Worm (Caenorhabditis elegans) whole organism, young adult: ENCODE data around the gene ifc-1.

Experiments used
- B0019.2 ChIP-seq: fragments of 200-800 bp; sonication (Bioruptor generic); conservative IDR thresholded peaks from 2 replicates; pipeline ENCODE4 v1.3.6; 2022; ENCODE audit warnings: missing genetic modification reagents, missing genetic modification characterization, missing compliant biosample characterization
- B0035.1 ChIP-seq: sonication (generic microtip); optimal IDR thresholded peaks from 2 replicates; lab custom pipeline; 2016; ENCODE audit warnings: missing genetic modification characterization, mild to moderate bottlenecking, missing compliant biosample characterization, missing genotype, missing genetic modification reagents
- F33H1.4 ChIP-seq: fragments of 200-800 bp; sonication (Bioruptor generic); IDR thresholded peaks from 2 replicates; pipeline ENCODE4 v1.3.6; 2022; ENCODE audit warnings: missing genetic modification reagents, missing genetic modification characterization, missing compliant biosample characterization
- F39B2.1 ChIP-seq: fragments of 200-800 bp; sonication (Bioruptor generic); IDR thresholded peaks from 2 replicates; pipeline ENCODE4 v1.3.6; 2022; ENCODE audit warnings: missing genetic modification reagents, missing genetic modification characterization, missing compliant biosample characterization
- F52B5.7 ChIP-seq: sonication (generic microtip); optimal IDR thresholded peaks from 2 replicates; lab custom pipeline; 2016; ENCODE audit warnings: mild to moderate bottlenecking, missing genetic modification characterization, missing compliant biosample characterization
- F55B11.4 ChIP-seq: sonication (generic microtip); optimal IDR thresholded peaks from 2 replicates; lab custom pipeline; 2016; ENCODE audit warnings: missing compliant biosample characterization, missing genetic modification characterization, borderline replicate concordance; ENCODE audit not compliant: insufficient read depth
- F57A8.1 ChIP-seq: fragments of 200-800 bp; sonication (Bioruptor generic); optimal IDR thresholded peaks from 2 replicates; lab custom pipeline; 2018; ENCODE audit warnings: mild to moderate bottlenecking, missing genetic modification characterization, moderate library complexity, missing compliant biosample characterization
- Y53G8AR.9 ChIP-seq: fragments of 200-800 bp; sonication (Bioruptor generic); conservative IDR thresholded peaks from 2 replicates; pipeline ENCODE4 v1.3.6; 2022; ENCODE audit warnings: missing genetic modification reagents, missing genetic modification characterization, missing compliant biosample characterization
- Y56A3A.18 ChIP-seq: fragments of 200-800 bp; sonication (Bioruptor generic); IDR thresholded peaks from 2 replicates; pipeline ENCODE4 v1.3.6; 2022; ENCODE audit warnings: missing genetic modification reagents, missing genetic modification characterization, missing compliant biosample characterization
- Y67H2A.10 ChIP-seq: fragments of 200-800 bp; sonication (Bioruptor generic); conservative IDR thresholded peaks from 2 replicates; pipeline ENCODE4 v1.3.6; 2022; ENCODE audit warnings: missing genetic modification reagents, missing genetic modification characterization, missing compliant biosample characterization
- ZK185.1 ChIP-seq: sonication (generic microtip); optimal IDR thresholded peaks from 2 replicates; lab custom pipeline; 2016; ENCODE audit warnings: mild to moderate bottlenecking, missing genetic modification characterization, missing compliant biosample characterization; ENCODE audit not compliant: poor library complexity, severe bottlenecking
- aptf-2 ChIP-seq: fragments of 200-800 bp; sonication (Bioruptor generic); conservative IDR thresholded peaks from 2 replicates; pipeline ENCODE4 v1.3.6; 2022; ENCODE audit warnings: missing genetic modification reagents, missing genetic modification characterization, missing compliant biosample characterization
- aptf-3 ChIP-seq: fragments of 200-800 bp; sonication (Bioruptor generic); IDR thresholded peaks from 2 replicates; pipeline ENCODE4 v1.3.6; 2022; ENCODE audit warnings: missing genetic modification characterization, missing compliant biosample characterization
- ceh-100 ChIP-seq: fragments of 200-800 bp; sonication (Bioruptor generic); IDR thresholded peaks from 2 replicates; pipeline ENCODE4 v1.3.6; 2022; ENCODE audit warnings: missing genetic modification reagents, missing genetic modification characterization, missing compliant biosample characterization
- ceh-91 ChIP-seq: fragments of 200-800 bp; sonication (Bioruptor generic); IDR thresholded peaks from 2 replicates; pipeline ENCODE4 v1.3.6; 2022; ENCODE audit warnings: missing genetic modification reagents, missing genetic modification characterization, missing compliant biosample characterization
- dpl-1 ChIP-seq: fragments of 150-350 bp; optimal IDR thresholded peaks from 2 replicates; lab custom pipeline; 2014; ENCODE audit warnings: missing biosample characterization, missing genetic modification reagents, missing genetic modification characterization
- efl-1 ChIP-seq: fragments of 150-350 bp; optimal IDR thresholded peaks from 2 replicates; lab custom pipeline; 2014; ENCODE audit warnings: missing biosample characterization, missing genetic modification reagents, missing genetic modification characterization
- egrh-3 ChIP-seq: fragments of 200-800 bp; sonication (Bioruptor generic); IDR thresholded peaks from 2 replicates; pipeline ENCODE4 v1.3.6; 2022; ENCODE audit warnings: missing genetic modification reagents, missing genetic modification characterization, missing compliant biosample characterization
- ekl-4 ChIP-seq: fragments of 200-800 bp; sonication (Bioruptor generic); IDR thresholded peaks from 2 replicates; pipeline ENCODE4 v1.3.6; 2022; ENCODE audit warnings: missing genetic modification reagents, missing genetic modification characterization, missing compliant biosample characterization
- gei-17 ChIP-seq: fragments of 200-800 bp; sonication (Bioruptor generic); optimal IDR thresholded peaks from 2 replicates; lab custom pipeline; 2018; ENCODE audit warnings: mild to moderate bottlenecking, missing genetic modification characterization, missing compliant biosample characterization
- hmg-1.2 ChIP-seq: fragments of 200-800 bp; sonication (Bioruptor generic); IDR thresholded peaks from 2 replicates; pipeline ENCODE4 v1.3.6; 2022; ENCODE audit warnings: missing genetic modification reagents, missing genetic modification characterization, missing compliant biosample characterization
- lsy-27 ChIP-seq: sonication (generic microtip); optimal IDR thresholded peaks from 2 replicates; lab custom pipeline; 2017; ENCODE audit warnings: missing genetic modification characterization, mild to moderate bottlenecking, missing compliant biosample characterization, antibody characterized with exemption, missing genotype, borderline replicate concordance; ENCODE audit not compliant: insufficient read depth
- mel-28 ChIP-seq: sonication (generic microtip); optimal IDR thresholded peaks from 2 replicates; lab custom pipeline; 2016; ENCODE audit warnings: borderline replicate concordance, mild to moderate bottlenecking, missing genetic modification characterization, missing compliant biosample characterization
- nfyb-1 ChIP-seq: fragments of 200-800 bp; sonication (Bioruptor generic); IDR thresholded peaks from 2 replicates; pipeline ENCODE4 v1.3.6; 2022; ENCODE audit warnings: missing genetic modification reagents, missing genetic modification characterization, missing compliant biosample characterization
- nhr-120 ChIP-seq: fragments of 200-800 bp; sonication (Bioruptor generic); IDR thresholded peaks from 2 replicates; pipeline ENCODE4 v1.3.6; 2022; ENCODE audit warnings: missing genetic modification characterization, missing compliant biosample characterization
- pbrm-1 ChIP-seq: fragments of 200-800 bp; sonication (Bioruptor generic); IDR thresholded peaks from 2 replicates; pipeline ENCODE4 v1.3.6; 2022; ENCODE audit warnings: missing genetic modification reagents, missing genetic modification characterization, missing compliant biosample characterization
- rec-8 ChIP-seq, 2 experiments: sonication (generic microtip); optimal IDR thresholded peaks; 2 replicates each; lab custom pipeline; 2016; ENCODE audit warnings: mild to moderate bottlenecking in 2 of 2, missing genetic modification characterization in 2 of 2, missing genetic modification reagents in 2 of 2, missing genotype in 2 of 2, missing biosample characterization in 1 of 2, missing compliant biosample characterization in 1 of 2, moderate library complexity in 1 of 2
- somi-1 ChIP-seq: fragments of 200-800 bp; sonication (Bioruptor generic); optimal IDR thresholded peaks from 2 replicates; lab custom pipeline; 2018; ENCODE audit warnings: mild to moderate bottlenecking, missing genetic modification characterization, missing compliant biosample characterization
- tbx-9 ChIP-seq: sonication (generic microtip); optimal IDR thresholded peaks from 2 replicates; lab custom pipeline; 2016; ENCODE audit warnings: borderline replicate concordance, missing genetic modification characterization, inconsistent platforms, missing compliant biosample characterization
- zfh-2 ChIP-seq: fragments of 200-800 bp; sonication (Bioruptor generic); conservative IDR thresholded peaks from 2 replicates; pipeline ENCODE4 v1.3.6; 2022; ENCODE audit warnings: missing genetic modification reagents, missing genetic modification characterization, missing compliant biosample characterization
- zim-3 ChIP-seq: sonication (generic microtip); optimal IDR thresholded peaks from 2 replicates; lab custom pipeline; 2017; ENCODE audit warnings: mild to moderate bottlenecking, missing genetic modification characterization, moderate library complexity, missing compliant biosample characterization
- ztf-18 ChIP-seq: sonication (generic microtip); optimal IDR thresholded peaks from 2 replicates; lab custom pipeline; 2016; ENCODE audit warnings: missing genotype, mild to moderate bottlenecking, missing genetic modification characterization, missing compliant biosample characterization
- ztf-6 ChIP-seq: fragments of 200-800 bp; sonication (Bioruptor generic); IDR thresholded peaks from 2 replicates; pipeline ENCODE4 v1.3.6; 2022; ENCODE audit warnings: missing genetic modification reagents, missing genetic modification characterization, missing compliant biosample characterization

Gene ifc-1

DNA sequence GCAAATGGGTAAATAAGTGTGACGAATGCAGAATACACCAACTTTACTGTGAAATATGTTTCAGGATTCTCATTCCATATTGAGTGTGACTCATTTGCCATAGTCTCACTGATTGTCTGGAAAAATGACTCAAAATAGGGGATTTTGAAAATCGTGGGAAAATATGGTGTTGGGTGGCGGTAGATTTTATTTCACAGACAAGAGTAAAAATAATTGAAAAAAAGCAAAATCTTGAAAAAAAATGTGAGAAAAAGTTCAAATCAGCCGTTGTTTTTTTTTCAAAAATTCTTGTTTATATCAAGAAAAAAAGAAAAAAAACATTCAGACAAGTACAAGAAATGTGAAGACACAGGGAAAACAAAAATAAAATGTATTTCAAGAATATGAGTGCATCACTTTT, 41.4 kb downstream of the ifc-1 start, which contains the start of gene srh-38:
srh-38 (minus strand) TSS at position 101 of the 400 bp plus-strand sequence.
- TF ChIP-seq ztf-6 = no peak
- no peak for TF ChIP-seq gei-17
- TF ChIP-seq nfyb-1 = no peak
- no peak for TF ChIP-seq lsy-27 (tag; lab: Kevin White, UChicago)
- no peak for TF ChIP-seq ceh-91 (GFP tag; lab: Robert Waterston, UW)
- no peak for TF ChIP-seq B0019.2 (GFP tag; lab: Robert Waterston, UW)
- no peak for TF ChIP-seq zfh-2 (GFP tag; lab: Robert Waterston, UW)
- no peak for TF ChIP-seq tbx-9 (tag; lab: Kevin White, UChicago)
- TF ChIP-seq F33H1.4 = no peak
- no peak for TF ChIP-seq aptf-3 (GFP tag; lab: Robert Waterston, UW)
- no peak for TF ChIP-seq F55B11.4
- no peak for TF ChIP-seq mel-28 (tag; lab: Kevin White, UChicago)
- TF ChIP-seq rec-8 (tag; optimal IDR thresholded peaks at IDR 0.05; lab: Kevin White, UChicago) = no peak
- no peak for TF ChIP-seq Y67H2A.10 (GFP tag; lab: Robert Waterston, UW)
- TF ChIP-seq Y53G8AR.9 = no peak
- no peak for TF ChIP-seq ekl-4 (GFP tag; lab: Robert Waterston, UW)
- TF ChIP-seq egrh-3 = no peak
- TF ChIP-seq F52B5.7 = no peak

DNA sequence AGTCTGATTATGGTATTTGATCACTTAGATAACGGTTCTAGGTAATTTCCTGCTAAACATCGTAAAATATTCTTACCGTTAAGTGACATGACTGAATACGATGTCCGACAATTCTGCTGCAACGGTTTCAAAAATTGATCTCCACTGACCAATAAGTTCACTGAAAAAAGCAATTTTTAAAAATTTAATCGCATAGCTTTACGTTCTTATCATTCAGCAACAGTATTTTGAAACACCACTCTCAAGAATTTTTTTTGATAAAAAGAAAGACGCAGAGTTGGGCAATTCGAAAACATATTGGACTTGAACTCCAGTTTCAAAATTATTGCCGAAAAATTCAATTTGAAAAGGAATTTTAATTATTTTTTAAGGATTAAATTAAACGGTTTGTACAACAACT, 46.4 kb downstream of the ifc-1 start, which contains the start of gene C31B8.12:
C31B8.12 (minus strand) TSS at position 101 of the 400 bp plus-strand sequence.
- TF ChIP-seq ztf-18 (tag; lab: Kevin White, UChicago) = no peak
- TF ChIP-seq efl-1 (GFP tag; lab: Kevin White, UChicago) = no peak
- no peak for TF ChIP-seq F39B2.1
- TF ChIP-seq B0035.1 (tag; lab: Kevin White, UChicago) = no peak
- TF ChIP-seq nhr-120 = no peak
- TF ChIP-seq hmg-1.2 (GFP tag; lab: Robert Waterston, UW) = no peak
- TF ChIP-seq F57A8.1 = no peak
- no peak for TF ChIP-seq zim-3
- TF ChIP-seq aptf-2 (GFP tag; lab: Robert Waterston, UW) = no peak
- TF ChIP-seq ZK185.1 (tag; lab: Kevin White, UChicago) = no peak

DNA sequence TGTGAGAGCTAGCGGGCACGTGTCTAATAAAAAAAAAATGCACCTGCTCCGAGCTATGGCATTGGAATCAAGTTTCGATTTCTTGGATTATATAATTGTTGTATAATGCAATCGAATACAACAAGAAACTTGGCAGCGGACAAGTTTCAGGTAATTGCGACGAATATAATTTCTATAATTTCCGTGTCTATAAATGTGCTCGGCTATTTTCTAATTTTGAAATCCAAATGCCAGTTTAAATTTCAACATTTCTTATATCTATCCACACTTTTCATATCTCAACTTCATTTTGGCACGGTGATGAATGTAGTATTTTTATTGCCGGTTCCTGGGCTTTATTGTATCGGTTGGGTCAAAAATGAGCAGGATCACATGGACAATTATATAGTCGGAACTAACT, 48.6 kb downstream of the ifc-1 start, which contains the start of gene C31B8.16:
C31B8.16 (plus strand) TSS at position 301 of the 400 bp plus-strand sequence.
- TF ChIP-seq Y56A3A.18 (GFP tag; lab: Robert Waterston, UW) = no peak
- no peak for TF ChIP-seq ceh-100 (GFP tag; lab: Robert Waterston, UW)
- TF ChIP-seq somi-1 (GFP tag; lab: Kevin White, UChicago) = no peak
- TF ChIP-seq pbrm-1 = no peak

DNA sequence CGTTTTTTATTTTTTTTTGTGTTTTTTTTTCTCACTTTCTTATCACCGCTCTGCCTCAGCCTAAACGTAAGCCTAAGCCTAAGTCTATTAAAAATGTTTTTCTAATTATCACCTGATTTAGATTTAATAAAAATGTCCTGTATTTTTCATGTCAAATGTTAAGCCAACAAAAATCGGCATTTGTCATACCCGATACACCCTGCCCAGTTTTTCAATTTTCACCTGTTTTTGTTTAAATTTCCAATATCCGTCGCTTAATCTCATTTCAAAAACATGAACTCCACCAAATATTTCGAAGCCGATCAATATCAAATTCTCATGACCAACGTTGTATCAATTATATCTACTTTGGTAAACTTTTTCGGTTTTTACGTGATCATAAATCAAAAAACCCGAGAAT, 50.1 kb downstream of the ifc-1 start, which contains the start of gene C31B8.1:
C31B8.1 (plus strand) TSS at position 301 of the 400 bp plus-strand sequence.
- TF ChIP-seq dpl-1 (GFP tag; lab: Kevin White, UChicago) = no peak
- TF ChIP-seq nhr-120 = no peak
- no peak for TF ChIP-seq ekl-4 (GFP tag; lab: Robert Waterston, UW)
